Worm (Caenorhabditis elegans): ENCODE results near the gene W08E12.6.
"Not testable (repeated sequence)": the region's sequence is repeated elsewhere in the genome, so short reads cannot be mapped to it uniquely, and the experiment has no call there.

DNA sequence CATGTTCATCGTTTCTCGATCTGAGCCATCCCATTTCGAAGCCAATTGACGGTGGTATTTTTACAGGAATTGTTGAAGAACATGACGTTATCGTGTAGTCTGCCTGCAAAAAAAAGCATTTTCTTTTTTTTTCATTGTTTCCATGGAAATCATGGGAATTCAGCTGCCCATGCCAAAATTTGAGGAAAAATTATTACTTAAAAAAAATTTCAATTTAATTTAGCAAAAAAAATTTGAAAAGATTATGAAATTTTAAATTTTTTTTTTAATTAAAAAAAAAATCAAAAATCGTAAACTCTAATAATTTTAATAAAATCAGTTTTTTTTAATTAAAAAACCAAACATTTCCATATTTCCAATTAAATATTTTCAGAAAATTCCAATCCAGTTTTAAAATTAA, 33.4 kb downstream of the W08E12.6 start, which contains the start of gene F42A6.5:
- TF ChIP-seq him-1, W03F9.2 (tag; optimal IDR thresholded peaks at IDR 0.05): not testable (repeated sequence)
